Fruit fly (Drosophila melanogaster): Measurements from ENCODE around the gene fig.

- TF ChIP-seq psq (GFP tag; optimal IDR thresholded peaks at IDR 0.05) (no peak), Mio (GFP tag; optimal IDR thresholded peaks at IDR 0.05) (no peak), brk (GFP tag; optimal IDR thresholded peaks at IDR 0.05) (no peak), foxo (GFP tag; optimal IDR thresholded peaks at IDR 0.05) (no peak), h (GFP tag; optimal IDR thresholded peaks at IDR 0.05) (no peak), pan (optimal IDR thresholded peaks at IDR 0.05) (no peak), OdsH (GFP tag; optimal IDR thresholded peaks at IDR 0.05) (no peak), Dif (GFP tag; optimal IDR thresholded peaks at IDR 0.05; ENCODE audit: partially characterized antibody) (no peak), HLH106 (tag; optimal IDR thresholded peaks at IDR 0.05) (no peak)
Observed at dm6 chr3R:29758734-29759131, 21.5 kb downstream of the fig start.

Measured in whole organism, wandering third instar larva.